2 fruit fly cellular contexts compared by ENCODE assay signal in the genomic region with DNA sequence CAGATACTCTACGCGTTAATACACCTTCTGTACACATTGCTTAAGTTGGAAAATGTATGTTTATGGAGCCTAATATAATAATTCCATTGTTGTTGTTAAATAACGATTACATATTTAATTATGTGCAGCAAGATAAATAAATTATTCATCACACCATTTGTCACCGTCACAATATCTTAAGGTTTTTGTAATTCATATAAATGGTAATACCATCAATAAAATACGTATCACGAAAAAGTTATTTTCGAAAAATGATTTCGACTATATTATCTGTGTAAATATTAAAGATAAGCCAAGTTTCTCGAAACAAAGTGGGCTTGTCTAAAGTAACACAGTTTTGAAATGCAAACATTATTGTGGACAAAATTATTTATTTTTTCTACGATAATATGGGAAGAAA.
TF ChIP-seq lines count a peak whose summit lies in the region.

TSS of gene CG4995 (plus strand) at position 301 of the 400 bp plus-strand sequence.

- no peak for TF ChIP-seq CTCF in whole organism, embryonic (GFP tag; optimal IDR thresholded peaks at IDR 0.05; lab: Kevin White, UChicago)

TF ChIP-seq in whole organism, embryonic, 481 proteins besides CTCF, POLR2A, EP300 and RAD21:
- TF ChIP-seq sens (GFP tag; lab: Kevin White, UChicago) = peak; percentile 50
- peak; percentile 18 for TF ChIP-seq D19A (tag; optimal IDR thresholded peaks at IDR 0.05; lab: Kevin White, UChicago)
- no peak for TF ChIP-seq CG1233 (GFP tag; optimal IDR thresholded peaks at IDR 0.05; lab: Kevin White, UChicago)
- TF ChIP-seq NFAT (GFP tag; IDR thresholded peaks at IDR 0.05; lab: Robert Waterston, UW) = no peak
- TF ChIP-seq Mes4 (GFP tag; optimal IDR thresholded peaks at IDR 0.05; lab: Kevin White, UChicago) = no peak

TF ChIP-seq in whole organism, prepupa, 60 proteins besides CTCF, POLR2A, EP300 and RAD21:
- TF ChIP-seq Gug (GFP tag; IDR thresholded peaks at IDR 0.05; lab: Robert Waterston, UW) (no peak), Eip78C (GFP tag; lab: Kevin White, UChicago) (peak; percentile 61)
